Fruit fly (Drosophila melanogaster) whole organism, embryonic: ENCODE measurements around the gene Muc30E.

ENCODE experiments used
- ATbp ChIP-seq: fragments of 200-800 bp; sonication (Bioruptor generic); optimal IDR thresholded peaks from 2 replicates; lab custom pipeline; 2017; ENCODE audit warnings: missing biosample characterization, mild to moderate bottlenecking, missing genetic modification characterization, missing genetic modification reagents
- Antp ChIP-seq: fragments of 200-800 bp; sonication (Bioruptor generic); optimal IDR thresholded peaks from 3 replicates; lab custom pipeline; 2016; ENCODE audit warnings: missing biosample characterization, missing genetic modification characterization
- BEAF-32 ChIP-seq: fragments of 200-800 bp; sonication (Bioruptor generic); optimal IDR thresholded peaks from 3 replicates; lab custom pipeline; 2017; ENCODE audit warnings: missing biosample characterization, missing genetic modification characterization, mild to moderate bottlenecking, moderate library complexity, missing genetic modification reagents
- Bdp1 ChIP-seq: fragments of 200-800 bp; sonication (Bioruptor generic); optimal IDR thresholded peaks from 3 replicates; lab custom pipeline; 2016; ENCODE audit warnings: missing biosample characterization, missing genetic modification characterization
- CG1024 ChIP-seq: fragments of 200-800 bp; sonication (Bioruptor generic); IDR thresholded peaks from 2 replicates; pipeline ENCODE4 v1.3.6; 2022; ENCODE audit warnings: missing biosample characterization, missing genetic modification characterization
- CG10267 ChIP-seq: fragments of 200-800 bp; sonication (Bioruptor generic); optimal IDR thresholded peaks from 2 replicates; lab custom pipeline; 2018; ENCODE audit warnings: missing biosample characterization, mild to moderate bottlenecking, missing genetic modification characterization, moderate library complexity
- CG10462 ChIP-seq: fragments of 200-800 bp; sonication (Bioruptor generic); optimal IDR thresholded peaks from 2 replicates; lab custom pipeline; 2016; ENCODE audit warnings: missing biosample characterization, missing genetic modification characterization
- CG11398 ChIP-seq: fragments of 200-800 bp; sonication (Bioruptor generic); optimal IDR thresholded peaks from 2 replicates; lab custom pipeline; 2016; ENCODE audit warnings: missing biosample characterization, missing genetic modification characterization
- CG15073 ChIP-seq: fragments of 200-800 bp; sonication (Bioruptor generic); optimal IDR thresholded peaks from 2 replicates; lab custom pipeline; 2016; ENCODE audit warnings: missing biosample characterization, missing genetic modification characterization
- CG15696 ChIP-seq: fragments of 200-800 bp; sonication (Bioruptor generic); optimal IDR thresholded peaks from 2 replicates; lab custom pipeline; 2019; ENCODE audit warnings: missing biosample characterization, mild to moderate bottlenecking, missing genetic modification characterization, moderate library complexity
- CG16779 ChIP-seq: fragments of 200-800 bp; sonication (Bioruptor generic); IDR thresholded peaks from 2 replicates; pipeline ENCODE4 v1.3.6; 2022; ENCODE audit warnings: missing biosample characterization, missing genetic modification characterization
- CG16815 ChIP-seq: fragments of 200-800 bp; sonication (Bioruptor generic); optimal IDR thresholded peaks from 3 replicates; lab custom pipeline; 2017; ENCODE audit warnings: missing biosample characterization, mild to moderate bottlenecking, missing genetic modification characterization
- CG17385 ChIP-seq: fragments of 200-800 bp; sonication (Bioruptor generic); optimal IDR thresholded peaks from 3 replicates; lab custom pipeline; 2018; ENCODE audit warnings: missing biosample characterization, mild to moderate bottlenecking, missing genetic modification characterization
- CG2678 ChIP-seq: fragments of 200-800 bp; sonication (Bioruptor generic); optimal IDR thresholded peaks from 3 replicates; lab custom pipeline; 2019; ENCODE audit warnings: missing biosample characterization, mild to moderate bottlenecking, missing genetic modification characterization, moderate library complexity
- CG3847 ChIP-seq: fragments of 200-800 bp; sonication (Bioruptor generic); IDR thresholded peaks from 2 replicates; pipeline ENCODE4 v1.3.6; 2022; ENCODE audit warnings: missing biosample characterization, missing genetic modification characterization
- CG4360 ChIP-seq: fragments of 200-800 bp; sonication (Bioruptor generic); IDR thresholded peaks from 2 replicates; pipeline ENCODE4 v1.3.6; 2022; ENCODE audit warnings: missing biosample characterization, missing genetic modification characterization
- CG43689 ChIP-seq: fragments of 200-800 bp; sonication (Bioruptor generic); IDR thresholded peaks from 2 replicates; pipeline ENCODE4 v1.3.6; 2022; ENCODE audit warnings: missing biosample characterization, missing genetic modification characterization
- CG4730 ChIP-seq: fragments of 200-800 bp; sonication (Bioruptor generic); IDR thresholded peaks from 2 replicates; pipeline ENCODE4 v1.3.6; 2022; ENCODE audit warnings: missing biosample characterization, missing genetic modification characterization
- CG5245 ChIP-seq: fragments of 200-800 bp; sonication (Bioruptor generic); optimal IDR thresholded peaks from 3 replicates; lab custom pipeline; 2016; ENCODE audit warnings: missing biosample characterization, missing genetic modification characterization
- CG5953 ChIP-seq: fragments of 200-800 bp; sonication (Bioruptor generic); IDR thresholded peaks from 2 replicates; pipeline ENCODE4 v1.3.6; 2022; ENCODE audit warnings: missing biosample characterization, missing genetic modification characterization
- CG6765 ChIP-seq: fragments of 200-800 bp; sonication (Bioruptor generic); optimal IDR thresholded peaks from 3 replicates; lab custom pipeline; 2017; ENCODE audit warnings: missing biosample characterization, mild to moderate bottlenecking, missing genetic modification characterization
- CG8359 ChIP-seq: fragments of 200-800 bp; sonication (Bioruptor generic); optimal IDR thresholded peaks from 2 replicates; lab custom pipeline; 2017; ENCODE audit warnings: missing biosample characterization, mild to moderate bottlenecking, missing genetic modification characterization, borderline replicate concordance
- CG9609 ChIP-seq: fragments of 200-800 bp; sonication (Bioruptor generic); optimal IDR thresholded peaks from 3 replicates; lab custom pipeline; 2016; ENCODE audit warnings: missing biosample characterization, missing genetic modification characterization
- Camta ChIP-seq: fragments of 200-800 bp; sonication (Bioruptor generic); optimal IDR thresholded peaks from 2 replicates; lab custom pipeline; 2016; ENCODE audit warnings: missing biosample characterization, missing genetic modification characterization
- Dbx ChIP-seq: fragments of 200-800 bp; sonication (Bioruptor generic); IDR thresholded peaks from 3 replicates; pipeline ENCODE4 v1.3.6; 2022; ENCODE audit warnings: missing biosample characterization, missing genetic modification characterization
- Dfd ChIP-seq, 2 experiments: fragments of >200 bp; optimal IDR thresholded peaks; 2 replicates each; lab custom pipeline; 2017; ENCODE audit warnings: missing biosample characterization in 2 of 2, missing genetic modification characterization in 2 of 2
- Dip3 ChIP-seq: fragments of 200-800 bp; sonication (Bioruptor generic); optimal IDR thresholded peaks from 3 replicates; lab custom pipeline; 2016; ENCODE audit warnings: missing biosample characterization, missing genetic modification characterization
- Gug ChIP-seq: fragments of 200-800 bp; sonication (Bioruptor generic); IDR thresholded peaks from 4 replicates; pipeline ENCODE4 v1.3.6; 2022; ENCODE audit warnings: missing biosample characterization, missing genetic modification characterization
- HLH3B ChIP-seq: fragments of 200-800 bp; sonication (Bioruptor generic); IDR thresholded peaks from 2 replicates; pipeline ENCODE4 v1.3.6; 2022; ENCODE audit warnings: missing biosample characterization, missing genetic modification characterization
- HmgZ ChIP-seq: fragments of 200-800 bp; sonication (Bioruptor generic); optimal IDR thresholded peaks from 2 replicates; lab custom pipeline; 2018; ENCODE audit warnings: missing biosample characterization, mild to moderate bottlenecking, missing genetic modification characterization
- Hr51 ChIP-seq, 2 experiments: fragments of 200-800 bp; sonication (Bioruptor generic); optimal IDR thresholded peaks; 2 replicates in 1 of 2; 3 replicates in 1 of 2; lab custom pipeline; 2016 to 2018; ENCODE audit warnings: missing biosample characterization in 2 of 2, missing genetic modification characterization in 2 of 2, mild to moderate bottlenecking in 1 of 2, moderate library complexity in 1 of 2
- Hr78 ChIP-seq, 2 experiments: fragments of 200-800 bp in 1 of 2; fragments of >200 bp in 1 of 2; sonication (Bioruptor generic) in 1 of 2; optimal IDR thresholded peaks; 2 replicates each; lab custom pipeline; 2017 to 2019; ENCODE audit warnings: missing biosample characterization in 2 of 2, missing genetic modification characterization in 2 of 2, mild to moderate bottlenecking in 1 of 2, moderate library complexity in 1 of 2
- MTF-1 ChIP-seq: fragments of 200-800 bp; sonication (Bioruptor generic); optimal IDR thresholded peaks from 2 replicates; lab custom pipeline; 2018; ENCODE audit warnings: missing biosample characterization, mild to moderate bottlenecking, missing genetic modification characterization, borderline replicate concordance
- Mes4 ChIP-seq: fragments of 200-800 bp; sonication (Bioruptor generic); optimal IDR thresholded peaks from 2 replicates; lab custom pipeline; 2016; ENCODE audit warnings: missing biosample characterization, missing genetic modification characterization
- NfI ChIP-seq: fragments of 200-800 bp; sonication (Bioruptor generic); optimal IDR thresholded peaks from 3 replicates; lab custom pipeline; 2018; ENCODE audit warnings: missing biosample characterization, mild to moderate bottlenecking, missing genetic modification characterization, moderate library complexity
- Pdp1 ChIP-seq, 2 experiments: fragments of 200-800 bp; sonication (Bioruptor generic); optimal IDR thresholded peaks; 3 replicates each; lab custom pipeline; 2016; ENCODE audit warnings: missing biosample characterization in 2 of 2, missing genetic modification characterization in 2 of 2, mild to moderate bottlenecking in 1 of 2, moderate library complexity in 1 of 2
- Sin3A ChIP-seq: fragments of >200 bp; optimal IDR thresholded peaks from 2 replicates; lab custom pipeline; 2018
- Sox102F ChIP-seq: fragments of 200-800 bp; sonication (Bioruptor generic); optimal IDR thresholded peaks from 2 replicates; lab custom pipeline; 2018; ENCODE audit warnings: missing biosample characterization, mild to moderate bottlenecking, missing genetic modification characterization, moderate library complexity
- Xrp1 ChIP-seq: fragments of 200-800 bp; sonication (Bioruptor generic); IDR thresholded peaks from 2 replicates; pipeline ENCODE4 v1.3.6; 2022; ENCODE audit warnings: missing biosample characterization, missing genetic modification characterization
- br ChIP-seq: fragments of >200 bp; optimal IDR thresholded peaks from 2 replicates; lab custom pipeline; 2017
- crol ChIP-seq: fragments of 200-800 bp; sonication (Bioruptor generic); IDR thresholded peaks from 2 replicates; pipeline ENCODE4 v1.3.6; 2022; ENCODE audit warnings: missing biosample characterization, missing genetic modification characterization
- dati ChIP-seq: fragments of 200-800 bp; sonication (Bioruptor generic); IDR thresholded peaks from 2 replicates; pipeline ENCODE4 v1.3.6; 2022; ENCODE audit warnings: missing biosample characterization, missing genetic modification characterization
- gcm ChIP-seq: fragments of 200-800 bp; sonication (Bioruptor generic); optimal IDR thresholded peaks from 2 replicates; lab custom pipeline; 2019; ENCODE audit warnings: missing biosample characterization, mild to moderate bottlenecking, missing genetic modification characterization, moderate library complexity
- grau ChIP-seq: fragments of 200-800 bp; optimal IDR thresholded peaks from 3 replicates; lab custom pipeline; 2019; ENCODE audit warnings: missing biosample characterization, mild to moderate bottlenecking, missing genetic modification characterization, moderate library complexity
- hth ChIP-seq: fragments of >200 bp; optimal IDR thresholded peaks from 2 replicates; lab custom pipeline; 2017; ENCODE audit warnings: inconsistent platforms
- klu ChIP-seq: fragments of 200-800 bp; sonication (Bioruptor generic); IDR thresholded peaks from 2 replicates; pipeline ENCODE4 v1.3.6; 2022; ENCODE audit warnings: missing biosample characterization, missing genetic modification characterization
- lmd ChIP-seq: fragments of 200-800 bp; sonication (Bioruptor generic); IDR thresholded peaks from 2 replicates; pipeline ENCODE4 v1.3.6; 2022; ENCODE audit warnings: missing biosample characterization, missing genetic modification characterization
- mam ChIP-seq: fragments of 200-800 bp; sonication (Bioruptor generic); optimal IDR thresholded peaks from 3 replicates; lab custom pipeline; 2016; ENCODE audit warnings: missing biosample characterization, missing genetic modification characterization
- psq ChIP-seq: fragments of 200-800 bp; sonication (Bioruptor generic); optimal IDR thresholded peaks from 2 replicates; lab custom pipeline; 2017; ENCODE audit warnings: missing biosample characterization, missing genetic modification characterization
- repo ChIP-seq: fragments of 200-800 bp; sonication (Bioruptor generic); optimal IDR thresholded peaks from 2 replicates; lab custom pipeline; 2016; ENCODE audit warnings: missing biosample characterization, missing genetic modification characterization
- sd ChIP-seq: fragments of 200-800 bp; sonication (Bioruptor generic); optimal IDR thresholded peaks from 3 replicates; lab custom pipeline; 2018; ENCODE audit warnings: missing biosample characterization, mild to moderate bottlenecking, missing genetic modification characterization, moderate library complexity
- sisA ChIP-seq: fragments of 200-800 bp; sonication (Bioruptor generic); IDR thresholded peaks from 2 replicates; pipeline ENCODE4 v1.3.6; 2022; ENCODE audit warnings: missing biosample characterization, missing genetic modification characterization
- stwl ChIP-seq: fragments of 200-800 bp; sonication (Bioruptor generic); optimal IDR thresholded peaks from 3 replicates; lab custom pipeline; 2018; ENCODE audit warnings: missing biosample characterization, mild to moderate bottlenecking, missing genetic modification characterization, moderate library complexity

Muc30E gene

dm6 chr2L:9937908-9938307 is 35.0 kb upstream of the Muc30E start, which contains the start of gene Arglu1 (continued):
- TF ChIP-seq CG8359 (GFP tag; lab: Kevin White, UChicago) (no peak), CG5953 (GFP tag; lab: Robert Waterston, UW) (no peak), MTF-1 (GFP tag; lab: Kevin White, UChicago) (no peak), CG3847 (GFP tag; lab: Robert Waterston, UW) (0 out of 2 replicates have a peak, but pooled peaks have one; percentile 32), sisA (GFP tag; lab: Robert Waterston, UW) (no peak), Dbx (peak; percentile 57; the same call in 1 of the 3 replicates), ATbp (no peak), CG10267 (tag; lab: Kevin White, UChicago) (peak; percentile 86), grau (no peak), mam (peak; percentile 53), CG1024 (no peak), BEAF-32 (GFP tag; lab: Kevin White, UChicago) (peak; percentile 6), Hr51 (GFP tag; optimal IDR thresholded peaks at IDR 0.05; lab: Kevin White, UChicago) (peak in 1 of 2 experiments; percentile 6), Xrp1 (0 out of 2 replicates have a peak, but pooled peaks have one; percentile 15), CG4730 (GFP tag; lab: Robert Waterston, UW) (no peak), Antp (GFP tag; lab: Kevin White, UChicago) (no peak), Hr78 (GFP tag; optimal IDR thresholded peaks at IDR 0.05; lab: Kevin White, UChicago) (no peak), NfI (GFP tag; lab: Kevin White, UChicago) (peak; percentile 26), CG6765 (GFP tag; lab: Kevin White, UChicago) (no peak), CG16815 (GFP tag; lab: Kevin White, UChicago) (no peak), repo (GFP tag; lab: Kevin White, UChicago) (no peak), CG17385 (GFP tag; lab: Kevin White, UChicago) (no peak), lmd (GFP tag; lab: Robert Waterston, UW) (peak; percentile 26; the same call in 1 of the 2 replicates), CG15696 (tag; lab: Kevin White, UChicago) (no peak), CG15073 (no peak), Dip3 (no peak), CG43689 (GFP tag; lab: Robert Waterston, UW) (no peak), sd (tag; lab: Kevin White, UChicago) (no peak), hth (lab: Kevin White, UChicago) (no peak), stwl (tag; lab: Kevin White, UChicago) (peak; percentile 52), crol (no peak), CG4360 (no peak), Mes4 (GFP tag; lab: Kevin White, UChicago) (no peak), CG2678 (tag; lab: Kevin White, UChicago) (no peak), CG5245 (GFP tag; lab: Kevin White, UChicago) (no peak), CG11398 (GFP tag; lab: Kevin White, UChicago) (no peak), psq (GFP tag; lab: Kevin White, UChicago) (no peak), br (lab: Kevin White, UChicago) (no peak), Bdp1 (GFP tag; lab: Kevin White, UChicago) (no peak), gcm (GFP tag; lab: Kevin White, UChicago) (no peak), Camta (GFP tag; lab: Kevin White, UChicago) (no peak), Dfd (GFP tag; optimal IDR thresholded peaks at IDR 0.05; lab: Kevin White, UChicago) (no peak), Gug (GFP tag; lab: Robert Waterston, UW) (no peak), CG10462 (no peak), CG16779 (GFP tag; lab: Robert Waterston, UW) (no peak), Sin3A (lab: Kevin White, UChicago) (peak; percentile 18), klu (GFP tag; lab: Robert Waterston, UW) (no peak), Pdp1 (GFP tag; optimal IDR thresholded peaks at IDR 0.05; lab: Kevin White, UChicago) (peak in 1 of 2 experiments; percentile 81), CG9609 (GFP tag; lab: Kevin White, UChicago) (no peak), dati (no peak), HLH3B (GFP tag; lab: Robert Waterston, UW) (no peak), HmgZ (tag; lab: Kevin White, UChicago) (peak; percentile 38), Sox102F (GFP tag; lab: Kevin White, UChicago) (no peak)
